Worm (Caenorhabditis elegans): Measurements from ENCODE around the gene nlp-51.

DNA sequence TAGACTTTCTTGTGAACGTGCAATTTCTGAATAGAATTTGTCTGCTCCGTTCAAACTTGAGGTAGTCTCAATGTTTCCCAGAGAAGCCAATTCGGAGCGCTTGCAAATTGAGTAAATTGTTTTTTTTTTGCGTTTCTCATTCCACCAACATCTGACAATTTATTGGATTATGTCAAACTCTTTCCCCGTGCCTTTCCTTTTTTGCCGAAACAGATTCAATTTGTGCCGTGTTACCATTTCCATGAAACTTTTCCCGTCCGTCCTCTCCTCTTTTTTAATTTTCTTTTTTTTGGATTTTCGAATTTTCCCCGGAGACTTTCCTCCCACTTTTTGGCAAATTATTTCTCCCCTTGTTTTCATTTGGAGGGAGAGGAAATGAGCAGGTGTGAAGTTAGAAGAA, 34.0 kb upstream of the nlp-51 start:
- no peak for TF ChIP-seq snpc-4 (tag; optimal IDR thresholded peaks at IDR 0.05)
- no peak for TF ChIP-seq zag-1 (tag; optimal IDR thresholded peaks at IDR 0.05)
- TF ChIP-seq nhr-23 (tag; optimal IDR thresholded peaks at IDR 0.05) = no peak

All from whole organism, L2 larva.